Worm (Caenorhabditis elegans) whole organism, young adult: Measurements from ENCODE around the gene F26A1.19.

ENCODE experiments used
- B0336.3 ChIP-seq: fragments of 200-800 bp; sonication (Bioruptor generic); IDR thresholded peaks from 2 replicates; pipeline ENCODE4 v1.3.6; 2022; ENCODE audit warnings: missing genetic modification characterization, missing compliant biosample characterization
- D2030.7 ChIP-seq: fragments of 200-800 bp; sonication (Bioruptor generic); IDR thresholded peaks from 2 replicates; pipeline ENCODE4 v1.3.6; 2022; ENCODE audit warnings: missing genetic modification reagents, missing genetic modification characterization, missing compliant biosample characterization
- F22D6.2 ChIP-seq: sonication (generic microtip); optimal IDR thresholded peaks from 2 replicates; lab custom pipeline; 2016; ENCODE audit warnings: mild to moderate bottlenecking, missing genetic modification characterization, missing compliant biosample characterization
- F23B12.7 ChIP-seq: sonication (generic microtip); optimal IDR thresholded peaks from 2 replicates; lab custom pipeline; 2017; ENCODE audit warnings: missing genetic modification characterization, mild to moderate bottlenecking, missing compliant biosample characterization, antibody characterized with exemption, moderate library complexity; ENCODE audit not compliant: insufficient read depth
- F33H1.4 ChIP-seq: fragments of 200-800 bp; sonication (Bioruptor generic); IDR thresholded peaks from 2 replicates; pipeline ENCODE4 v1.3.6; 2022; ENCODE audit warnings: missing genetic modification reagents, missing genetic modification characterization, missing compliant biosample characterization
- F39B2.1 ChIP-seq: fragments of 200-800 bp; sonication (Bioruptor generic); IDR thresholded peaks from 2 replicates; pipeline ENCODE4 v1.3.6; 2022; ENCODE audit warnings: missing genetic modification reagents, missing genetic modification characterization, missing compliant biosample characterization
- F52B5.7 ChIP-seq: sonication (generic microtip); optimal IDR thresholded peaks from 2 replicates; lab custom pipeline; 2016; ENCODE audit warnings: mild to moderate bottlenecking, missing genetic modification characterization, missing compliant biosample characterization
- F57C9.4 ChIP-seq: sonication (generic microtip); optimal IDR thresholded peaks from 2 replicates; lab custom pipeline; 2017; ENCODE audit warnings: mild to moderate bottlenecking, missing genetic modification characterization, missing compliant biosample characterization
- K12H6.12 ChIP-seq: fragments of 200-800 bp; sonication (Bioruptor generic); optimal IDR thresholded peaks from 2 replicates; lab custom pipeline; 2018; ENCODE audit warnings: mild to moderate bottlenecking, missing genetic modification characterization, missing compliant biosample characterization
- Y53G8AR.9 ChIP-seq: fragments of 200-800 bp; sonication (Bioruptor generic); conservative IDR thresholded peaks from 2 replicates; pipeline ENCODE4 v1.3.6; 2022; ENCODE audit warnings: missing genetic modification reagents, missing genetic modification characterization, missing compliant biosample characterization
- Y56A3A.18 ChIP-seq: fragments of 200-800 bp; sonication (Bioruptor generic); IDR thresholded peaks from 2 replicates; pipeline ENCODE4 v1.3.6; 2022; ENCODE audit warnings: missing genetic modification reagents, missing genetic modification characterization, missing compliant biosample characterization
- Y79H2A.3 ChIP-seq: fragments of 200-800 bp; sonication (Bioruptor generic); conservative IDR thresholded peaks from 2 replicates; pipeline ENCODE4 v1.3.6; 2022; ENCODE audit warnings: missing genetic modification reagents, missing genetic modification characterization, missing compliant biosample characterization
- akir-1 ChIP-seq: fragments of 200-800 bp; sonication (Bioruptor generic); optimal IDR thresholded peaks from 2 replicates; lab custom pipeline; 2018; ENCODE audit warnings: mild to moderate bottlenecking, missing genetic modification characterization, moderate library complexity, missing compliant biosample characterization
- attf-5 ChIP-seq: fragments of 200-800 bp; sonication (Bioruptor generic); optimal IDR thresholded peaks from 2 replicates; lab custom pipeline; 2018; ENCODE audit warnings: mild to moderate bottlenecking, missing genetic modification characterization, missing compliant biosample characterization
- ccch-3 ChIP-seq: fragments of 200-800 bp; sonication (Bioruptor generic); optimal IDR thresholded peaks from 2 replicates; lab custom pipeline; 2018; ENCODE audit warnings: mild to moderate bottlenecking, missing genetic modification characterization, missing compliant biosample characterization
- cebp-2 ChIP-seq: fragments of 200-800 bp; sonication (Bioruptor generic); IDR thresholded peaks from 2 replicates; pipeline ENCODE4 v1.3.6; 2022; ENCODE audit warnings: missing genetic modification characterization, missing compliant biosample characterization
- ceh-27 ChIP-seq: fragments of 200-800 bp; sonication (Bioruptor generic); optimal IDR thresholded peaks from 2 replicates; lab custom pipeline; 2018; ENCODE audit warnings: mild to moderate bottlenecking, missing genetic modification characterization, moderate library complexity, missing compliant biosample characterization
- ceh-58 ChIP-seq: fragments of 200-800 bp; sonication (Bioruptor generic); IDR thresholded peaks from 2 replicates; pipeline ENCODE4 v1.3.6; 2022; ENCODE audit warnings: missing genetic modification characterization, missing compliant biosample characterization
- ceh-91 ChIP-seq: fragments of 200-800 bp; sonication (Bioruptor generic); IDR thresholded peaks from 2 replicates; pipeline ENCODE4 v1.3.6; 2022; ENCODE audit warnings: missing genetic modification reagents, missing genetic modification characterization, missing compliant biosample characterization
- dox-1 ChIP-seq: fragments of 200-800 bp; sonication (Bioruptor generic); IDR thresholded peaks from 2 replicates; pipeline ENCODE4 v1.3.6; 2022; ENCODE audit warnings: missing genetic modification reagents, missing genetic modification characterization, missing compliant biosample characterization
- dpl-1 ChIP-seq: fragments of 150-350 bp; optimal IDR thresholded peaks from 2 replicates; lab custom pipeline; 2014; ENCODE audit warnings: missing biosample characterization, missing genetic modification reagents, missing genetic modification characterization
- efl-1 ChIP-seq: fragments of 150-350 bp; optimal IDR thresholded peaks from 2 replicates; lab custom pipeline; 2014; ENCODE audit warnings: missing biosample characterization, missing genetic modification reagents, missing genetic modification characterization
- ekl-4 ChIP-seq: fragments of 200-800 bp; sonication (Bioruptor generic); IDR thresholded peaks from 2 replicates; pipeline ENCODE4 v1.3.6; 2022; ENCODE audit warnings: missing genetic modification reagents, missing genetic modification characterization, missing compliant biosample characterization
- fkh-3 ChIP-seq: sonication (generic microtip); optimal IDR thresholded peaks from 2 replicates; lab custom pipeline; 2016; ENCODE audit warnings: mild to moderate bottlenecking, missing genetic modification characterization, missing compliant biosample characterization
- him-1 ChIP-seq: sonication (generic microtip); optimal IDR thresholded peaks from 2 replicates; lab custom pipeline; 2016; ENCODE audit warnings: missing genotype, missing genetic modification reagents, missing genetic modification characterization, missing compliant biosample characterization
- hmg-20 ChIP-seq: fragments of 200-800 bp; sonication (Bioruptor generic); IDR thresholded peaks from 2 replicates; pipeline ENCODE4 v1.3.6; 2022; ENCODE audit warnings: missing genetic modification reagents, missing genetic modification characterization, missing compliant biosample characterization
- lin-26 ChIP-seq: fragments of 200-800 bp; sonication (Bioruptor generic); IDR thresholded peaks from 2 replicates; pipeline ENCODE4 v1.3.6; 2022; ENCODE audit warnings: missing genetic modification reagents, missing genetic modification characterization, missing compliant biosample characterization
- lin-35 ChIP-seq, 3 experiments: fragments of 150-350 bp in 2 of 3; sonication (generic microtip) in 1 of 3; optimal IDR thresholded peaks; 2 replicates each; lab custom pipeline; 2014 to 2018; ENCODE audit warnings: missing biosample characterization in 3 of 3, missing genetic modification characterization in 3 of 3, missing genetic modification reagents in 3 of 3
- lin-40 ChIP-seq: sonication (generic microtip); optimal IDR thresholded peaks from 2 replicates; lab custom pipeline; 2016; ENCODE audit warnings: missing genetic modification characterization, mild to moderate bottlenecking, missing compliant biosample characterization, missing genotype, missing genetic modification reagents
- lin-54 ChIP-seq: fragments of 200-800 bp; sonication (Bioruptor generic); optimal IDR thresholded peaks from 2 replicates; lab custom pipeline; 2018; ENCODE audit warnings: mild to moderate bottlenecking, missing genetic modification characterization, missing compliant biosample characterization
- lsy-27 ChIP-seq: sonication (generic microtip); optimal IDR thresholded peaks from 2 replicates; lab custom pipeline; 2017; ENCODE audit warnings: missing genetic modification characterization, mild to moderate bottlenecking, missing compliant biosample characterization, antibody characterized with exemption, missing genotype, borderline replicate concordance; ENCODE audit not compliant: insufficient read depth
- madf-3 ChIP-seq: fragments of 200-800 bp; sonication (Bioruptor generic); IDR thresholded peaks from 2 replicates; pipeline ENCODE4 v1.3.6; 2022; ENCODE audit warnings: missing genetic modification reagents, missing genetic modification characterization, missing compliant biosample characterization
- madf-6 ChIP-seq: fragments of 200-800 bp; sonication (Bioruptor generic); IDR thresholded peaks from 2 replicates; pipeline ENCODE4 v1.3.6; 2022; ENCODE audit warnings: missing genetic modification reagents, missing genetic modification characterization, missing compliant biosample characterization
- mcd-1 ChIP-seq: fragments of 200-800 bp; sonication (Bioruptor generic); IDR thresholded peaks from 2 replicates; pipeline ENCODE4 v1.3.6; 2022; ENCODE audit warnings: missing genetic modification reagents, missing genetic modification characterization, missing compliant biosample characterization
- mel-28 ChIP-seq: sonication (generic microtip); optimal IDR thresholded peaks from 2 replicates; lab custom pipeline; 2016; ENCODE audit warnings: borderline replicate concordance, mild to moderate bottlenecking, missing genetic modification characterization, missing compliant biosample characterization
- nhr-120 ChIP-seq: fragments of 200-800 bp; sonication (Bioruptor generic); IDR thresholded peaks from 2 replicates; pipeline ENCODE4 v1.3.6; 2022; ENCODE audit warnings: missing genetic modification characterization, missing compliant biosample characterization
- nhr-80 ChIP-seq: sonication (generic microtip); optimal IDR thresholded peaks from 2 replicates; lab custom pipeline; 2016; ENCODE audit warnings: missing genetic modification characterization, missing compliant biosample characterization
- pbrm-1 ChIP-seq: fragments of 200-800 bp; sonication (Bioruptor generic); IDR thresholded peaks from 2 replicates; pipeline ENCODE4 v1.3.6; 2022; ENCODE audit warnings: missing genetic modification reagents, missing genetic modification characterization, missing compliant biosample characterization
- rec-8 ChIP-seq, 2 experiments: sonication (generic microtip); optimal IDR thresholded peaks; 2 replicates each; lab custom pipeline; 2016; ENCODE audit warnings: mild to moderate bottlenecking in 2 of 2, missing genetic modification characterization in 2 of 2, missing genetic modification reagents in 2 of 2, missing genotype in 2 of 2, missing biosample characterization in 1 of 2, missing compliant biosample characterization in 1 of 2, moderate library complexity in 1 of 2
- rpc-1 ChIP-seq, 2 experiments: fragments of 150-350 bp in 1 of 2; sonication (generic microtip) in 1 of 2; optimal IDR thresholded peaks; 2 replicates each; lab custom pipeline; 2014 to 2018; ENCODE audit warnings: missing biosample characterization in 1 of 2, missing genetic modification characterization in 1 of 2, missing genetic modification reagents in 1 of 2, missing genotype in 1 of 2
- snpc-3.4 ChIP-seq: sonication (generic microtip); optimal IDR thresholded peaks from 2 replicates; lab custom pipeline; 2017; ENCODE audit warnings: missing genetic modification characterization, mild to moderate bottlenecking, missing compliant biosample characterization, antibody characterized with exemption, moderate library complexity, missing genotype, missing genetic modification reagents
- tbp1 ChIP-seq: fragments of 200-800 bp; sonication (Bioruptor generic); optimal IDR thresholded peaks from 2 replicates; lab custom pipeline; 2018; ENCODE audit warnings: mild to moderate bottlenecking, missing genetic modification characterization, missing compliant biosample characterization
- tlf-1 ChIP-seq: fragments of 200-800 bp; sonication (Bioruptor generic); optimal IDR thresholded peaks from 2 replicates; lab custom pipeline; 2018; ENCODE audit warnings: mild to moderate bottlenecking, missing genetic modification characterization, missing compliant biosample characterization
- unc-62 ChIP-seq: fragments of 150-350 bp; optimal IDR thresholded peaks from 2 replicates; lab custom pipeline; 2014; ENCODE audit warnings: missing biosample characterization, missing genetic modification reagents, missing genetic modification characterization
- xnd-1 ChIP-seq: sonication (generic microtip); optimal IDR thresholded peaks from 2 replicates; lab custom pipeline; 2016; ENCODE audit warnings: missing genotype, missing genetic modification reagents, missing genetic modification characterization, missing compliant biosample characterization
- ztf-25 ChIP-seq: fragments of 200-800 bp; sonication (Bioruptor generic); IDR thresholded peaks from 2 replicates; pipeline ENCODE4 v1.3.6; 2022; ENCODE audit warnings: missing genetic modification reagents, missing genetic modification characterization, missing compliant biosample characterization
- ztf-26 ChIP-seq: sonication (generic microtip); optimal IDR thresholded peaks from 2 replicates; lab custom pipeline; 2017; ENCODE audit warnings: missing genetic modification characterization, missing compliant biosample characterization
- ztf-6 ChIP-seq: fragments of 200-800 bp; sonication (Bioruptor generic); IDR thresholded peaks from 2 replicates; pipeline ENCODE4 v1.3.6; 2022; ENCODE audit warnings: missing genetic modification reagents, missing genetic modification characterization, missing compliant biosample characterization

F26A1.19 gene

DNA sequence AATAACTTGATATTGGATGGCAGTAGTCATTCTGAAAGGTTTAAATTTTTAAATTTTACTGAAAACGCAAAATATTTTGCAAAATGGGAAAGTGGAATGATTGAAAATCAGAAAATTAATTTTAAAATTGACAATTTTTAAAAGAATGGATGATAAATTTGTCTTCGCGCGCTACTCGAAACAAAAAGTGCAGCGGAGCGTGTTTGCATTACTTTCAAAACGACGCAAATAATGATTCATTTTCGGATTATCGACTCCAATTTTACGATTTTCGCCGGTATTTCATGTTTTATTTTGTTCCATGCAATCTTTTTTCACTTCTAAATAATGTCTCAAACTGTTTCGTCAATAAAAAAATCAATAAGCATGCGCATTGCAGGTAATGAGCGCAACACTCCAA, 40.8 kb downstream of the F26A1.19 start, which contains the start of the genes tost-1 and arx-6 (continued):
- TF ChIP-seq ceh-27 (GFP tag; lab: Kevin White, UChicago) (no peak), dox-1 (0 out of 2 replicates have a peak, but pooled peaks have one; percentile 11), akir-1 (GFP tag; lab: Kevin White, UChicago) (no peak), lin-54 (GFP tag; lab: Kevin White, UChicago) (peak; percentile 69), nhr-80 (tag; lab: Kevin White, UChicago) (no peak), F52B5.7 (tag; lab: Kevin White, UChicago) (no peak), nhr-120 (GFP tag; lab: Robert Waterston, UW) (no peak), cebp-2 (GFP tag; lab: Robert Waterston, UW) (no peak), ztf-6 (GFP tag; lab: Robert Waterston, UW) (no peak), lin-26 (GFP tag; lab: Robert Waterston, UW) (no peak), pbrm-1 (no peak), ceh-91 (GFP tag; lab: Robert Waterston, UW) (no peak), attf-5 (GFP tag; lab: Kevin White, UChicago) (no peak), tbp1 (GFP tag; lab: Kevin White, UChicago) (no peak), F23B12.7 (tag; lab: Kevin White, UChicago) (no peak), ceh-58 (GFP tag; lab: Robert Waterston, UW) (no peak), him-1 (tag; lab: Kevin White, UChicago) (peak; percentile 15), Y79H2A.3 (GFP tag; lab: Robert Waterston, UW) (no peak), unc-62 (GFP tag; lab: Kevin White, UChicago) (no peak), F33H1.4 (GFP tag; lab: Robert Waterston, UW) (0 out of 2 replicates have a peak, but pooled peaks have one; percentile 18), mcd-1 (GFP tag; lab: Robert Waterston, UW) (peak; percentile 86), K12H6.12 (tag; lab: Kevin White, UChicago) (no peak), ccch-3 (GFP tag; lab: Kevin White, UChicago) (no peak), D2030.7 (GFP tag; lab: Robert Waterston, UW) (peak; percentile 48; the same call in 1 of the 2 replicates), madf-3 (no peak), lin-35 (GFP tag; optimal IDR thresholded peaks at IDR 0.05; lab: Kevin White, UChicago) (peak in 1 of 3 experiments; percentile 52), rpc-1 (optimal IDR thresholded peaks at IDR 0.05; lab: Kevin White, UChicago) (no peak), rpc-1 (tag; optimal IDR thresholded peaks at IDR 0.05; lab: Kevin White, UChicago) (no peak), fkh-3 (tag; lab: Kevin White, UChicago) (no peak), mel-28 (tag; lab: Kevin White, UChicago) (no peak), dpl-1 (peak; percentile 44), efl-1 (peak; percentile 76), ztf-25 (GFP tag; lab: Robert Waterston, UW) (no peak), Y56A3A.18 (no peak), madf-6 (GFP tag; lab: Robert Waterston, UW) (peak; percentile 63), lin-40 (tag; lab: Kevin White, UChicago) (no peak)

DNA sequence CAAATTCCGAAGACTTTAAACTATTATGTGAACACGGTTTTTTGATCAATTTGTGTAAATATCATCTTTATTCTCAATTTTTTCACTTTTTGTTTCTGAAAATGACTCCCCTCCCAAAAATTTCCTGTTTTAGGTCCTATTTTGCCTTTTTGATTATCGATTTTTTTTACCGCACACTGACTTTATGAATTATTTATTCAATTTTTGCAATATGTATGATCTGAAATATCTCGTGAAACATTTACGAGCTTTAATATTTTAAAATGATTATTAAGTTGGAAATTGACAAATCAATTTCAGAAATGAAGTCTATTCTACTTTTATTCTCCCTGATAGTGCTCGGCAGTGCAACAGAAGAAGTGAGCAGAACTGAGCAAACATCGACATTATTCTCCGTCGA, 41.9 kb downstream of the F26A1.19 start, which contains the start of gene C35D10.1:
Gene C35D10.1 (plus strand): TSS at position 301 of the 400 bp plus-strand sequence.
- TF ChIP-seq F57C9.4 (tag; lab: Kevin White, UChicago) (no peak), F39B2.1 (no peak), hmg-20 (GFP tag; lab: Robert Waterston, UW) (no peak), F22D6.2 (no peak), xnd-1 (tag; lab: Kevin White, UChicago) (peak; percentile 11), Y53G8AR.9 (GFP tag; lab: Robert Waterston, UW) (0 out of 2 replicates have a peak, but pooled peaks have one; percentile 37), ztf-26 (tag; lab: Kevin White, UChicago) (no peak), rec-8 (tag; optimal IDR thresholded peaks at IDR 0.05; lab: Kevin White, UChicago) (no peak), K12H6.12 (tag; lab: Kevin White, UChicago) (no peak), ceh-91 (GFP tag; lab: Robert Waterston, UW) (no peak), ekl-4 (0 out of 2 replicates have a peak, but pooled peaks have one; percentile 20), tlf-1 (GFP tag; lab: Kevin White, UChicago) (no peak), ztf-6 (GFP tag; lab: Robert Waterston, UW) (no peak), B0336.3 (0 out of 2 replicates have a peak, but pooled peaks have one; percentile 26), pbrm-1 (no peak), lsy-27 (tag; lab: Kevin White, UChicago) (no peak), efl-1 (no peak), snpc-3.4 (tag; lab: Kevin White, UChicago) (no peak)
